Worm (Caenorhabditis elegans): ENCODE measurements around the gene K08E4.7.

The K08E4.7 gene

ce11 chrIV:12043054-12043453 lies 32.5 kb upstream of the K08E4.7 start:
- TF ChIP-seq ham-2 (GFP tag; optimal IDR thresholded peaks at IDR 0.05), result no peak
- no peak for TF ChIP-seq ceh-39 (tag; optimal IDR thresholded peaks at IDR 0.05)

ce11 chrIV:12044844-12045738 lies 30.5 kb upstream of the K08E4.7 start:
- TF ChIP-seq lin-13 (tag; optimal IDR thresholded peaks at IDR 0.05), result no peak
- no peak for TF ChIP-seq ceh-43 (GFP tag; optimal IDR thresholded peaks at IDR 0.05)
- TF ChIP-seq tbx-8 (GFP tag; optimal IDR thresholded peaks at IDR 0.05), result no peak
- TF ChIP-seq blmp-1 (tag; optimal IDR thresholded peaks at IDR 0.05), result no peak
- TF ChIP-seq M03D4.4 (tag; optimal IDR thresholded peaks at IDR 0.05), result no peak
- TF ChIP-seq zip-8 (tag; optimal IDR thresholded peaks at IDR 0.05), result peak; percentile 84
- peak; percentile 42 for TF ChIP-seq elt-1 (tag; optimal IDR thresholded peaks at IDR 0.05; ENCODE audit: borderline replicate concordance, insufficient read depth)

DNA sequence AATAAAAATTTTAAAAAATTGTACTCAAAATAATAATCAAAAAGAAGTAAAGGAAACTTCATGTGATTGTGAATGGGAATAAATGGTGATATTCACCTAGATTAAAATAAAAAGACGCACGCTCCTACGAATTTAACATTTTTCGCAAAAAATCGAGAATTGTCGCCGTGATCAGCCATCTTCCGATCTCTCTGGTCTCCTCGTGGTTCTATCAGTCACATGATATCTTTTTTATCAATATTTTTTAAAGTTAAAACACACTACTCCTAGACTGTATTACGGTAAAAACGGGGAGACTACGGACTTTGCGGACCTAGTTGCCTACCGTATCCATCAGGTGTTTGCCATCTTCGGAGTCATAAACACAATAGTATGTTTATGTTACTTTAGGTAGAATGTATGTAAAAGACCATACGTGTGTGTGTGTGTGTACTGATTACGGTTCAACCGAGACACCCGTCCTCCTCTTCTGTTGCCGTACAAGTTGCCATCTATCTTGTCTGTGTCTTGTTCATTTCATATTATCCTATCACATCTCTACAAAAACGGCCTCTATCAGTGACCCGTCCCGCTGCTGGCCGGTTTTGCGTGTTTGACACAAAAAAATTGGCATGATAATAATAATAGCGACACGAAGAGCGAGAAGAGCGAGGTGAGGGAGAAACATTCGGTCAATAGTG lies 28.9 kb upstream of the K08E4.7 start, which contains the start of gene T12G3.2:
Gene T12G3.2 (minus strand): TSS at position 444 of the 680 bp plus-strand sequence.
- TF ChIP-seq unc-120 (tag; optimal IDR thresholded peaks at IDR 0.05; ENCODE audit: poor library complexity, severe bottlenecking) (no peak), elt-3 (tag; optimal IDR thresholded peaks at IDR 0.05) (peak; percentile 19)

DNA sequence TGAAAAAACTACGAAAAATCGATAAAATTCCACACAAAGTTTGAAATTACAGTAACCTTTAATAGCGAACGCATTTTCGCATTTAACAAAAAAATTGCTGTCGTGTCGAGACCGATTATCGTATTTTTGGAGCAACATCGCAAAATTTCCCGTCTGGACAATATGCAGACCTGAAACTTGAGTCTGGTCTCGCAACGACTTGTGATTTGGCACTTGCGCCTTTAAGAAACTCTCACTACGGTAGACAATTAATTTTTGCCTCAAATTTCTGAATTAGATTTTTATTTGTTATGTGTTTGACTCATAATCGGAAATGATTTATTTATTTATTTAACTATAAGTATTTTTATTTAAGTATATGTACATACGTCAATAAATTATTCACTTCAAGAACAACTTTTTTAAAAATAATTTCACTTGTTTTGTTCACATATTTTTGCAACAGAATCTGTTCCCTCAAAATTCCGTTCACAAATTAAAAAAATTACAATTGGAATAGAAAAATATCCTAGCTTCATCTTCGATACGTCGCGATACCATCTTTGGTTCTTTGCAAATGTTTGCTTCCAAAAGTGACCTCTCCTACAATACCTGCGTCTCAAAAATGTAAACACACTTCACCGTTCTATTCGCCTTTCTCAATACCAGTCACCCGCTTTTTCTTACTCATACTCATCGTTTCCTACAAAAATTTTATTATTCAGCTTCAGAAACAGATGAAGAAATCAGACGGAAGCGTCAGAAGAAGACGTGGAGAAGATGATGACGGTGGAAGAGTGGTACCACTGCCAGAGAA lies 27.8 kb upstream of the K08E4.7 start, which contains the start of gene T12G3.4:
Gene T12G3.4 (plus strand): TSS at position 705 of the 796 bp plus-strand sequence.
- TF ChIP-seq pha-4 (tag; optimal IDR thresholded peaks at IDR 0.05) (peak; percentile 57), unc-120 (tag; optimal IDR thresholded peaks at IDR 0.05; ENCODE audit: poor library complexity, severe bottlenecking) (no peak)

DNA sequence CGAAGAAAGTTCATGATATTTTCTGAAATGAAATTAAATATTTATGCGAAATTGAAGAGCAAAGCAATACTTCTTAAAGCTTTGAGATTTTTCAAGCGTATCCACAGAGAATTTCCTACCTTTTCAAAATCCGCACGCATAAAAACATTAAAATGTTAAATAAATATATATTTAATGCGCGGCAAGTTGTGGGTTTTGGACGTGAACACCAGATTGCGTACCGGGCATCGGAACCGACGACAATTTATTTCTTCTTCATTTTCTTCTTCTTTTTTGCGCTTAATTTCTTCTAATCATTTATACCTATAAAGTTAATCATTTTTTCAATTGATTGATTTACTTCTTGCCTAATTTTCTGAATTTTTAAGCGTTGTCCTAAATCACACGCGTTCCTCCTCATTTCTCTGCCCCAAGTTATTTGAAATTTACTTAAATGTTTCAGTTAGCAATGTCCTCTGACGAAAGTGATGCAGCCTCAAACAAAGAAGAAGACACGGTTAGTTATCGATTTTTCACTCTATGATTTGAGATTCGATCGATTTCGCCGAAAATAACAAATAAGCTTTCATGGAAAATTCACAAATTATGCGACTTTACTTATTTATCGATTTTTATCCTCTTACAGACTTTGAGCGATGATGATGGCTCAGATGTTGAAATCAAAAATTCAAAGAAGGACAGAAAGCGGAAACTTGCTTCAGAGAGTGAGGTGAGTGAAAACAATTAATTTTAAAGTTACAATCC lies 24.4 kb upstream of the K08E4.7 start, which contains the start of the genes bre-5 and spt-5:
Gene bre-5 (minus strand): TSS at position 167 of the 744 bp plus-strand sequence.
Gene spt-5 (plus strand): TSS at position 443 of the 744 bp plus-strand sequence.
- TF ChIP-seq nhr-76 (tag; optimal IDR thresholded peaks at IDR 0.05) (no peak), M03D4.4 (tag; optimal IDR thresholded peaks at IDR 0.05) (peak; percentile 6), elt-3 (tag; optimal IDR thresholded peaks at IDR 0.05) (no peak), flh-1 (GFP tag; optimal IDR thresholded peaks at IDR 0.05) (no peak), unc-39 (tag; optimal IDR thresholded peaks at IDR 0.05) (no peak), lsy-2 (tag; optimal IDR thresholded peaks at IDR 0.05) (peak; percentile 44), ham-2 (GFP tag; optimal IDR thresholded peaks at IDR 0.05) (no peak), ceh-83 (GFP tag; optimal IDR thresholded peaks at IDR 0.05) (no peak), mab-5 (tag; optimal IDR thresholded peaks at IDR 0.05) (no peak), lin-13 (tag; optimal IDR thresholded peaks at IDR 0.05) (no peak)

DNA sequence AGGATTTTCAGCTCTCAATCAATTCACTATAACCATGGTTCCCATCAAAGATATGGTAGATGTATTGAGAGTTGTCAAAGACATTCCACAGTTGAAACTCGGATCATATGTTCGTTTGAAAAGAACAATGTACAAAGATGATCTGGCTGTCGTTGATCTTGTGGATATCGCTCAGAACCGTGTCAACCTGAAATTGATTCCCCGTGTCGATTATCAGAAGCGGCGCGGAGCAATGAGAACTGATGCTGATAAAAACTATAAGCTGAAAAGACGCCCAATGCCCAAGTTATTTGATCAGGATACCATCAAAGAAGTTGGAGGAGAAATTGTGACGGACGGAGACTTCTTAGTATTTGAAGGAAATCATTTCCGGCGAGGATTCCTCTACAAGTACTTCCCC lies 23.1 kb upstream of the K08E4.7 start:
- TF ChIP-seq flh-1 (GFP tag; optimal IDR thresholded peaks at IDR 0.05) (no peak), unc-120 (tag; optimal IDR thresholded peaks at IDR 0.05; ENCODE audit: poor library complexity, severe bottlenecking) (no peak), cnd-1 (tag; optimal IDR thresholded peaks at IDR 0.05) (no peak), mab-5 (tag; optimal IDR thresholded peaks at IDR 0.05) (no peak), blmp-1 (tag; optimal IDR thresholded peaks at IDR 0.05) (no peak), ceh-39 (tag; optimal IDR thresholded peaks at IDR 0.05) (no peak), drap-1 (GFP tag; optimal IDR thresholded peaks at IDR 0.05) (no peak), elt-1 (tag; optimal IDR thresholded peaks at IDR 0.05; ENCODE audit: borderline replicate concordance, insufficient read depth) (no peak), hlh-1 (tag; optimal IDR thresholded peaks at IDR 0.05) (no peak), zip-8 (tag; optimal IDR thresholded peaks at IDR 0.05) (no peak), lin-13 (tag; optimal IDR thresholded peaks at IDR 0.05) (no peak), tbx-8 (GFP tag; optimal IDR thresholded peaks at IDR 0.05) (no peak), lsy-2 (tag; optimal IDR thresholded peaks at IDR 0.05) (no peak)
